Worm (Caenorhabditis elegans) whole organism, L4/young adult: Measurements from ENCODE around the gene F20E11.7.
"Not testable (repeated sequence)": the region's sequence is repeated elsewhere in the genome, so short reads cannot be mapped to it uniquely, and the experiment has no call there.

Experiments used
- W03F9.2 ChIP-seq: fragments of 150-350 bp; optimal IDR thresholded peaks from 2 replicates; lab custom pipeline; 2014; ENCODE audit warnings: missing biosample characterization, missing genetic modification characterization
- dao-5 ChIP-seq: sonication (generic microtip); optimal IDR thresholded peaks from 2 replicates; lab custom pipeline; 2016; ENCODE audit warnings: missing genotype, missing genetic modification characterization, moderate library complexity, missing compliant biosample characterization
- him-1 ChIP-seq: sonication (generic microtip); optimal IDR thresholded peaks from 2 replicates; lab custom pipeline; 2016; ENCODE audit warnings: missing genotype, missing genetic modification reagents, missing genetic modification characterization, missing compliant biosample characterization

The F20E11.7 gene

ce11 chrV:17464278-17464677 is at the start of gene F20E11.7:
TSS of gene F20E11.7 (plus strand) at chrV:17464578.
- not testable (repeated sequence) for TF ChIP-seq W03F9.2, dao-5, him-1 (tag; lab: Kevin White, UChicago)

DNA sequence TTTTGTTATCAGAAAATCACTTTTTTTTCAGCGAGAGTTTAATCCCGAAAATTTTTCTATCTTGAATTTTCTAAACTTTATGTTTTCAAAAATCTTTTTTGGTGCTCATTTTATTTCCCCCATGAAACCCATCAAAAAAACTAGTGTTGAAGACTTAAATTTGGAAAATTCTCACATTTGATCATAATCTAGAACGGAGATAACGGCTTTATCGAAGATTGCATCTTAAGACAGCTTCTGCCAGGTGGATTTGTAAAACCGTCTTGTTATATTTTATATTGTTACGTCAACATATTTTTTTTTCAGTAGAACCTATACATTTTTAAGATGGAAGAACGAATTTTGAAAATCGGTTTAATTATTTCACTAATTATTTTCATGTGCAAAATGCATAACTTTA is 49.4 kb upstream of the F20E11.7 start, which contains the start of gene T27C5.12:
TSS of gene T27C5.12 (plus strand) at position 301 of the 400 bp plus-strand sequence.
- no peak for TF ChIP-seq W03F9.2 (tag; lab: Kevin White, UChicago)

ce11 chrV:17416833-17417232 is 47.5 kb upstream of the F20E11.7 start, which contains the start of gene clc-21:
TSS of gene clc-21 (plus strand) at chrV:17417133.
- TF ChIP-seq him-1 (tag; lab: Kevin White, UChicago) (no peak), W03F9.2 (tag; lab: Kevin White, UChicago) (no peak), dao-5 (tag; lab: Kevin White, UChicago) (no peak)

DNA sequence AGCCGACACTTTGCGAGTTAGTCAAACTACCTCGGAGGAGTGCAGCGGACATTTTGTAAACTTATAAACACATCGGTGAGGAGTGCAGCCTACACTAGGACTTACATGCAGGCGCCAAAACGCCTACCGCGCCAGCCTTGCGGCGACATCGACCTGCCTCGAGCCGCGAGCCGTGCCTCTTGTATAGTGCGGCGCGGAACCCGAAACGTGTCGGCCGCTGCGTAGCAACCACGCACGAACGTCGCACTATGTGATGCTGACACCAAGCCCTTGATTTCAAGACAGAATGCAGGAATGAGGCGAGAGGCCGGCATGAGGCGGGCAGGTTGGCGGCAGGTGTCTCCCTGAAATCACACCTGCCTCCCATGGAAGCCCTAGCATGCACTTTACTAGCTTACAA is 35.1 kb upstream of the F20E11.7 start:
- TF ChIP-seq W03F9.2 (tag; lab: Kevin White, UChicago): no peak
- TF ChIP-seq dao-5 (tag; lab: Kevin White, UChicago): no peak
- TF ChIP-seq him-1 (tag; lab: Kevin White, UChicago): no peak

- TF ChIP-seq W03F9.2 (tag; lab: Kevin White, UChicago) (no peak), him-1 (tag; lab: Kevin White, UChicago) (no peak)
Measured at ce11 chrV:17430066-17430465, 34.3 kb upstream of the F20E11.7 start, which contains the start of gene T27C5.10. TSS of gene T27C5.10 (minus strand) at chrV:17430166.

DNA sequence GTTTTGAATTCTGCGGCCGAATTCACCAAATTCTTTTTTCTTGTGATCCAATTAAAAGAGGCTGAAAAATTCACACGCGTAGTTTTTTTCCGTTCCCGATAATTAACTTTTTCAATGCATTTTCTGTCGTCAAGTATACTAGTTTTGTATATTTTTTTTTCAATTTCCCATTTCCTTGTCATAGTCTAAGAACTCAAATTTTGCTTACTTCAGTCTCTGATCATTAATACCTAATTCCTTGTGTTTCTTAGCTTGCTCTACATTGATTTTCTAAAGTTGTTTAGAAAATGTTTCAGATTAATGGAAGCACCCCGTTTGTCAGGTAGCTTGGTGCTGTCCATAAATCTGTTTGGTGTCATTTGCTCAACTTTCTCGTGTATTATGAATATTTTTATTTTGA is 33.5 kb upstream of the F20E11.7 start, which contains the start of gene srbc-27:
TSS of gene srbc-27 (plus strand) at position 301 of the 400 bp plus-strand sequence.
- TF ChIP-seq him-1 (tag; lab: Kevin White, UChicago) (no peak), W03F9.2 (tag; lab: Kevin White, UChicago) (no peak), dao-5 (tag; lab: Kevin White, UChicago) (no peak)

DNA sequence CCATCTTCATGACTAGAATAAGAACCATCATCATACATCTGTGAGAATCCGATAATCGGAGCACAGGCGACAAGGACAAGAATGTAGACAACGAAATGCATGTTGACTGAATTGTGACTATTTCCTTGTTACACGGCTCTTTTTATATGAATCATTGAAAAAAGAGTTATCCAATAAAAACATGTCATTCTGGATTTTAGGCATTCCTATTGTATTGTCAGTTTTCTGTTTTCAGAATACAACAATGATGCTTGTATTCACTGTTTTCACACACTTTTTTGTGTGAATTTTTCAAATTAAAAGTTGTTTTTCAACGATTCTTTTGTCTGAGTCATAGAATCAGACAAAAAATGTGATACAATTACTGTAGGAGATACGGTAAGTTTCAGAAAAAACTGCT is 27.9 kb upstream of the F20E11.7 start, which contains the start of gene F20E11.18:
TSS of gene F20E11.18 (minus strand) at position 101 of the 400 bp plus-strand sequence.
- no peak for TF ChIP-seq W03F9.2 (tag; lab: Kevin White, UChicago)
- no peak for TF ChIP-seq dao-5 (tag; lab: Kevin White, UChicago)
- TF ChIP-seq him-1 (tag; lab: Kevin White, UChicago): no peak

DNA sequence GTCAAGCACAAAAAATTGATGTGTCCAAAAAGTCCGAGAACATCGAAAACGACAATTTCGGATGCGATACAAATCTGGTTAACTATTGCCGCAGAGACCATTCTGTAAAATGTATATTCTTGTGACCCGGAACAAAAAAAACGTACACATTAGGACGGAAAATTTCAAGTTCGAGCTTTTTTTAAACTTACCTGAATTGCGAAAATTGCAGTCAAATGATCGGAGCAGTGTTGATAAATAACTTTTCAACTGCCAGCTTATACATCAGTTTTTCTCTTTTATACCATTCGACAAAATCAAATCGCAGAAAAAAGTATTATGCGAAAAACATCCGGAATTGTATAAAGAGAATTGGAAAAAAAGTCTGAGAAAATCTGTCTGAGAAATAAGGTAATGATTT is 26.1 kb upstream of the F20E11.7 start, which contains the start of gene srsx-2:
TSS of gene srsx-2 (minus strand) at position 101 of the 400 bp plus-strand sequence.
- TF ChIP-seq him-1 (tag; lab: Kevin White, UChicago) (no peak), dao-5 (tag; lab: Kevin White, UChicago) (no peak), W03F9.2 (tag; lab: Kevin White, UChicago) (no peak)

DNA sequence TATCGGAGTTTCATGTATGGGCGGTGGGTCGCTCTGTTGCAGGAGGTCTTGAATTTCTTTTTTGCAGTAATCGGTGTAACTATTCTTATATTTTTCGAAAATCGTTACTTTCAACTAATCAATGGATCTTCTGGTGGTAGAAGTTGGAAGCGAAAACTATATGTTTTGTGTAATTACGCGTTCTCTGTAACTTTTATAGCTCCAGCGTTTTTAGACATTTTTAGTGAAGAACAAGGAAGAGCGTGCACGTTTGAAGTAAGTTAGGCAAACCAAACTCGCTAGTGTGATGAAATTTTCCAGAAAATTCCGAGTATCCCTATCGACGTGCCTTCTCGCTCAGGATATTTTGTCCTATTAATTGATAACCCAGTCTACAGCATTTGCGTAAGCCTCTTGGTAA is 25.0 kb upstream of the F20E11.7 start, which contains the start of gene srh-154:
TSS of gene srh-154 (plus strand) at position 301 of the 400 bp plus-strand sequence.
- TF ChIP-seq dao-5 (tag; lab: Kevin White, UChicago): no peak
- no peak for TF ChIP-seq W03F9.2 (tag; lab: Kevin White, UChicago)
- no peak for TF ChIP-seq him-1 (tag; lab: Kevin White, UChicago)

DNA sequence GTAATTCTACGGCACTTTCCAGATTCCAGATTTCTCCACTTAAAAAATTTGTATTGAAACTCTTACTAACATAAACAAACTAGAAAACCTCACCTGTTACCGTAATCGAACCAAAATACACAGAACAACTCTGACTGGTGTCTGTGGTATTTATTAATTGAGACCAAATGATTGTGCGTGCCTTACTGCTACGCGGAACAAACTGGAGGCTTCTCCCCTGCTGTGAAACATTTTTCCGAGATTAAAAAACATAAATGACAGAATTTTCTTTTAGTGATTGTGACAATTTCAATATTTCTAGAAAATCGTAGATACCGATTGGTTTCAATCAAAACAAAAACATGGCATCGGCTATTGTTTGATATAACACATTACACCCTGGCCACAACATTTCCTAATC is 14.5 kb upstream of the F20E11.7 start:
- no peak for TF ChIP-seq him-1 (tag; lab: Kevin White, UChicago)
- TF ChIP-seq dao-5 (tag; lab: Kevin White, UChicago): no peak
- no peak for TF ChIP-seq W03F9.2 (tag; lab: Kevin White, UChicago)

- not testable (repeated sequence) for TF ChIP-seq W03F9.2, him-1, dao-5 (tag; lab: Kevin White, UChicago)
Measured at ce11 chrV:17456197-17456596, 8.2 kb upstream of the F20E11.7 start, which contains the start of gene srh-203. TSS of gene srh-203 (minus strand) at chrV:17456297.

DNA sequence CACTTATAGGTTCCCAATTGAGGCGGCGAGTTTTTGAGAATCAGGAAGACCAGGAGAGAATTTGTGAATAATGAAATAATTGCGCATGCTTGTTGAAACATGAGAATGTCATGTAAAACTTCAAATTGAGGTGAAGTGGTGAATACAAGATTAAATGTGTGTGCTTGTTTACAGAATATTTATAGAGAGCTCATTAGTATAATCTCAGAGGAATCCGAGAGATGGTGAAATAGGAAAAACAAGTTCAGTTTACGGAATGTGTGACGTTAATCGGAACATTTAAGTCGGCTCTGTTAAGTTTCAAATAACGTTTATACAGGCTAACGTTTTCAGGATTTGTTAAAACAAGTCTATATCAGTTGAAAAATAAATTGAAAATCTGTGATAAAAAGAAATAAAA is 6.3 kb upstream of the F20E11.7 start, which contains the start of gene str-200:
TSS of gene str-200 (minus strand) at position 101 of the 400 bp plus-strand sequence.
- TF ChIP-seq W03F9.2 (tag; lab: Kevin White, UChicago) (no peak), dao-5 (tag; lab: Kevin White, UChicago) (no peak), him-1 (tag; lab: Kevin White, UChicago) (no peak)

DNA sequence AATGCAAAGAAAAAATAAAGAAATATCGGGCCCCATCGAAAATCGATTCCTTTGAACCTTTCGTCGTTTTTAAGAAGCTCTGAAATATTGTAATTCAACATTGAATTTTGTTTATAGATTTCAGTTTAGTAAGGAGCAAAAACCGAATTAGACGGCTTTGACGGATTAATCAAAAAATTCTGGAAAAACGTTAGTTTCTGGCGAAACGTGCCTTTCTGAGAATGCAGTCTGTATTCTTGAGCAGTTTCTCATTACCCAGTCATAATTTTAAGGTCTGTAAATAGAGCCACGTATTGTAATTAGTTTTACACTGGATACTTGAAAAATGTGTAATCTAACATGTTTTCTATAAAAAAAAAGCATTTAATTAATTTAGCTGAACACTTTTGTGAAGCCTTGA is 4.3 kb upstream of the F20E11.7 start, which contains the start of gene srz-48:
TSS of gene srz-48 (minus strand) at position 101 of the 400 bp plus-strand sequence.
- no peak for TF ChIP-seq him-1 (tag; lab: Kevin White, UChicago)
- no peak for TF ChIP-seq dao-5 (tag; lab: Kevin White, UChicago)
- no peak for TF ChIP-seq W03F9.2 (tag; lab: Kevin White, UChicago)

DNA sequence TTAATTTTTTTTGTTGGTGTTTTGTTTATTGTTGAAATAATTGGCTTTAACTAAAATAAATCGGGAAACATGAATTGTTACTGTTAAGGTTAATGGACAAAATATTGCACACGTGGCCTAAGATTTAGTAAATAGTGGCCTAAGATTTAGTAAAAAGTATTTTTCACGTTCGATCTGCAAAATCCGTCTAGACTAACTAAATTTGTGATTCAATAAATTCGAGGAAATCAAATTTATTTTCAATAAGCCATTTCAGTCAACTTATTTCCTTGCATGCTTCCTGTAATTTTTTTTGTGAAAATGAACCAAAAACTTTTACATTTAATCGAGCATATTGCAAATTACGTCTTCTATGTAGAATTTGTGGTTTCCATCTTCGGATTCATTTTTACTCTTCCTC is 2.4 kb downstream of the F20E11.7 start, which contains the start of gene srw-72:
TSS of gene srw-72 (plus strand) at position 301 of the 400 bp plus-strand sequence.
- TF ChIP-seq dao-5 (tag; lab: Kevin White, UChicago): no peak
- no peak for TF ChIP-seq him-1 (tag; lab: Kevin White, UChicago)
- TF ChIP-seq W03F9.2 (tag; lab: Kevin White, UChicago): no peak
